Worm (Caenorhabditis elegans): ENCODE results near the gene hyls-1.

Gene hyls-1

DNA sequence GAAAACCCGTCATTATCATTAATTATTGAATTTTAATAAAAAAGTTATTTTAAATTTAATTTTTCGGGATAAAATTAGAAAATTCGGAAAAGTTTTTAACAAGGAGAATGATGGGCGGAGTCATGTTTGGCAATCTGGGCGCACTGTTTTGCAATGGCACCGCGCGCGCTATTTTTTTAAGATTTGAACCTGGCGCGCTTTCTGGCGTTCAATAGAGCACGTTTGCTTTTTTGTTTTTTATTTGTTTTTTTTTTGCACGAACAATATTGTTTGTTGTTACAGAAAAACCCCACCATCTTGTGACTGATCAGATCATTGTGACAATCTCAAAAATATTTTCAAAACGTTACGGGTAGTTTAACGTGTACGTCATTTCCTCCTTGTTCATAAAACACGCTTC lies at the start of gene hyls-1 (continued):
- TF ChIP-seq efl-1 (optimal IDR thresholded peaks at IDR 0.05), result peak; percentile 96 to 98
- peak; percentile 96 to 100 for TF ChIP-seq efl-1 (GFP tag; optimal IDR thresholded peaks at IDR 0.05 in 1 of 2)
- peak; percentile 52 for TF ChIP-seq fos-1 (tag; optimal IDR thresholded peaks at IDR 0.05)
- TF ChIP-seq sptf-1 (tag; optimal IDR thresholded peaks at IDR 0.05), result no peak
- peak; percentile 51 for TF ChIP-seq nhr-237 (tag; optimal IDR thresholded peaks at IDR 0.05)
- TF ChIP-seq alr-1 (tag; optimal IDR thresholded peaks at IDR 0.05; ENCODE audit: borderline replicate concordance), result no peak
- TF ChIP-seq ces-1 (GFP tag; optimal IDR thresholded peaks at IDR 0.05), result no peak
- no peak for TF ChIP-seq nhr-28 (tag; optimal IDR thresholded peaks at IDR 0.05)
- no peak for TF ChIP-seq unc-62 (GFP tag; optimal IDR thresholded peaks at IDR 0.05)
- TF ChIP-seq nhr-76 (tag; optimal IDR thresholded peaks at IDR 0.05), result no peak
- TF ChIP-seq ztf-4 (tag; optimal IDR thresholded peaks at IDR 0.05), result peak; percentile 38
- TF ChIP-seq egl-13 (tag; optimal IDR thresholded peaks at IDR 0.05), result peak; percentile 69
- peak; percentile 92 for TF ChIP-seq nhr-71 (tag; optimal IDR thresholded peaks at IDR 0.05)
- peak; percentile 92 for TF ChIP-seq nhr-47 (tag; optimal IDR thresholded peaks at IDR 0.05)
- no peak for TF ChIP-seq pqm-1 (tag; optimal IDR thresholded peaks at IDR 0.05)
- TF ChIP-seq F16B12.6 (tag; optimal IDR thresholded peaks at IDR 0.05), result peak; percentile 40
- TF ChIP-seq hlh-17 (GFP tag; optimal IDR thresholded peaks at IDR 0.05; ENCODE audit: borderline replicate concordance), result no peak
- no peak for TF ChIP-seq ets-5 (GFP tag; IDR thresholded peaks at IDR 0.05)
- peak; percentile 88 for TF ChIP-seq xbp-1 (tag; optimal IDR thresholded peaks at IDR 0.05)
- TF ChIP-seq nhr-19 (GFP tag; conservative IDR thresholded peaks at IDR 0.05), result peak; percentile 91
- TF ChIP-seq C34B4.2 (tag; optimal IDR thresholded peaks at IDR 0.05), result no peak
- TF ChIP-seq hlh-4 (tag; optimal IDR thresholded peaks at IDR 0.05), result no peak
- peak; percentile 88 for TF ChIP-seq tbx-2 (tag; optimal IDR thresholded peaks at IDR 0.05)
- peak in 1 of 2 experiments; percentile 51 for TF ChIP-seq ztf-11 (tag; optimal IDR thresholded peaks at IDR 0.05)
- no peak for TF ChIP-seq tlp-1 (tag; optimal IDR thresholded peaks at IDR 0.05)
- peak; percentile 85 for TF ChIP-seq swsn-7 (tag; optimal IDR thresholded peaks at IDR 0.05)
- TF ChIP-seq unc-130 (tag; optimal IDR thresholded peaks at IDR 0.05), result peak; percentile 78
- TF ChIP-seq zip-4 (GFP tag; optimal IDR thresholded peaks at IDR 0.05), result no peak
- TF ChIP-seq aly-2 (tag; optimal IDR thresholded peaks at IDR 0.05), result peak; percentile 32
- peak; percentile 88 for TF ChIP-seq isw-1 (GFP tag; IDR thresholded peaks at IDR 0.05)
- TF ChIP-seq fkh-4 (tag; optimal IDR thresholded peaks at IDR 0.05; ENCODE audit: borderline replicate concordance), result peak; percentile 28
- TF ChIP-seq C04F5.9 (tag; optimal IDR thresholded peaks at IDR 0.05), result peak; percentile 48

ce11 chrV:7193562-7193961 lies 43.6 kb upstream of the hyls-1 start, which contains the start of gene F09G2.8:
F09G2.8 (minus strand) TSS chrV:7193662.
- TF ChIP-seq aly-2 (tag; optimal IDR thresholded peaks at IDR 0.05) (no peak), nhr-28 (tag; optimal IDR thresholded peaks at IDR 0.05) (no peak)

DNA sequence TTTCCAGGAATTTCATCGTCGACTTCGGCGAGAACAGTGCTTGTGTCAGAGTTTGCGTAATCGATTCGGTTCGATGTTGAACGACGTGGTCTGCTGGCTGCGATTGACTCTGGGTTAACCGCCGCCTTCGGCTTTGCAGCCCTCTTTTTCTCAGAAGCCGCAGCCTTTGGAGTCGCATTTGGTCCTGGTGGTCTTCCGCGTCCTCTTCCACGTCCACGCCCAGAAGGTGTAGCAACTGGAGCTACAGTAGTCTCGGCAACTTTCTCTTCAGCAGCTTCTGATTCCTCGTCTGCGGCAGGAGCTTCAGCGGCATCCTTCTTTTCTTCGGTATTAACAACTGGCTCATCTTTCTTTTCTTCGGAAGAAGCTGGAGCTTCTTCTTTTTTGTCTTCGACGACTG lies 42.4 kb upstream of the hyls-1 start:
- TF ChIP-seq aha-1 (tag; optimal IDR thresholded peaks at IDR 0.05), result no peak
- no peak for TF ChIP-seq hpl-2 (GFP tag; optimal IDR thresholded peaks at IDR 0.05)
- TF ChIP-seq nhr-84 (tag; optimal IDR thresholded peaks at IDR 0.05), result no peak
- no peak for TF ChIP-seq nhr-77 (tag; optimal IDR thresholded peaks at IDR 0.05)
- no peak for TF ChIP-seq ceh-88 (GFP tag; IDR thresholded peaks at IDR 0.05)
- TF ChIP-seq pax-3 (tag; optimal IDR thresholded peaks at IDR 0.05), result no peak
- TF ChIP-seq hlh-17 (GFP tag; optimal IDR thresholded peaks at IDR 0.05; ENCODE audit: borderline replicate concordance), result no peak
- TF ChIP-seq ceh-82 (tag; optimal IDR thresholded peaks at IDR 0.05), result no peak
- TF ChIP-seq irx-1 (tag; optimal IDR thresholded peaks at IDR 0.05), result no peak
- no peak for TF ChIP-seq mep-1 (tag; optimal IDR thresholded peaks at IDR 0.05)
- TF ChIP-seq tbx-2 (tag; optimal IDR thresholded peaks at IDR 0.05), result no peak
- TF ChIP-seq ceh-90 (tag; optimal IDR thresholded peaks at IDR 0.05), result no peak
- TF ChIP-seq ces-1 (GFP tag; optimal IDR thresholded peaks at IDR 0.05), result no peak
- no peak for TF ChIP-seq unc-130 (tag; optimal IDR thresholded peaks at IDR 0.05)

Measured in whole organism, L1 larva.